Fruit fly (Drosophila melanogaster): ENCODE results near the gene CG6628.

DNA sequence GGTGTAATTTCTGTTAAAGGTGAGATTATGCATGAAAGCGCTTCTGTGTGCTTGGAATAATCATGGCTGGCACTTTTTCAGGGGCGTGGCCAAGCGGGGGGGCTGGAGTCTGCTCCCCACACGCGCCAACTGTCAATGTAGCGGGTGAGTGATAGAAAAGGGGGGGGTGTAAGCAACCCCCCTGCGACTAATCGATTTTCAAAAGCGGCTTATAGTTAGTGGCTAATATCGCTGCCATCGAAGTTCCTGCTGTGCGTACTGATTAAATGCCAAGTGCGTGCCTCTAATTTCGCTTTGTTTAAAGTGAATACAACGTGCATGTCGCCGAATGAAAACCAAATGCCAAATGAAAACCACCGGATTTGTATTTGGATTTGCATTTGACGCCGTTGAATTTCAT lies 37.8 kb upstream of the CG6628 start:
- TF ChIP-seq Blimp-1 (GFP tag; optimal IDR thresholded peaks at IDR 0.05) (no peak), eg (GFP tag; IDR thresholded peaks at IDR 0.05) (no peak), CG32006 (GFP tag; optimal IDR thresholded peaks at IDR 0.05) (no peak), Lpt (GFP tag; optimal IDR thresholded peaks at IDR 0.05) (no peak)
